Fruit fly (Drosophila melanogaster): ENCODE data around the gene CG34377.

CG34377 gene

DNA sequence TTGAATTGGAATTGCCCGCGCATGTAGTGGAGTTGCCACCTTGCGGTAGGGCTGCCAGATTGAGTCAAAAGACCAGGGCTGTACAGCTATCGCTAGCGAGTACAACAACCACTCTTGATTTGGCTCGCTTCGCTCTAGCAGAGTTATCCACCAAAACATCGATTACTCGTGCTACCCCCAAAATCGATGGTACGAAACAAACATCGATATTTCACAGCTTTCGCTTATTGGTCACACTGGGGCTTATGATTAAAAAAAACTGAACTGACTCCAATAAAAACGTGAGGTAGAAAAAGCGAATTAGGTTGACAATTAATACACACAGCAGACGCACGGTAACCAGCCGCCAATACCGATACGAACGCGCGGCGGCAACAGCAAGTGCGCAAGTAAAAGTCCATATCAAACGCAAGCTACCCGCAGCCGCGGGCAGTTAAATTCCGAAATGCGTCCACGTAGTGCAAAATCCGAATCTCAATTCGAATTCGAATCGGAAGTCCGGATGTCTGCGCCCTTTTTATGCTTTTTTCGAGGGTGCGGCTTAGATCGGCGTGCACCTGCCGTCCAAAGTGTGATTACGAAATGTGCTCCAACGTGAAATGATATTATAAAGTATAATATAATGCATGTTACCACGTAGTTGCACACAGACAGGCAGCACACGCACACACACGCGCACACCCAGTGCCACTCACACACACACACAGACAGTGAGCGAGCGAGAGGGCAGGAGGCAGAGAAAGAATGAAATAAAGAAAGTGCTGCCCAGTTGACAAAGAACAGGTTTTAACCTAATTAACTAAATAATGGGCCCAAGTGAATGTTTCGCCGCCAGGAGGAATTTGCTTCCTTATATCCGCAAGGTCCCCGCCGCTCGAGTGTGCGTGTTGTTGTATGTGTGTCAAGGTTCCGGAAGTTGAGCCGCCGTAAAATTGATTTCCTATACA, 32.8 kb upstream of the CG34377 start, which contains the start of gene Sar1 (continued):
- TF ChIP-seq abd-A (tag; optimal IDR thresholded peaks at IDR 0.05) (peak; percentile 16), CG4707 (GFP tag; optimal IDR thresholded peaks at IDR 0.05) (no peak), CG6254 (GFP tag; optimal IDR thresholded peaks at IDR 0.05) (peak; percentile 16), CG3847 (GFP tag; IDR thresholded peaks at IDR 0.05) (peak; percentile 99), B-H1 (GFP tag; IDR thresholded peaks at IDR 0.05) (no peak), CG15601 (tag; optimal IDR thresholded peaks at IDR 0.05) (peak; percentile 66), h (optimal IDR thresholded peaks at IDR 0.05) (no peak), NFAT (GFP tag; IDR thresholded peaks at IDR 0.05) (peak; percentile 61), bbx (GFP tag; IDR thresholded peaks at IDR 0.05; ENCODE audit: partially characterized antibody) (peak; percentile 96), sr (GFP tag; IDR thresholded peaks at IDR 0.05) (no peak), CG12155 (GFP tag; optimal IDR thresholded peaks at IDR 0.05) (peak; percentile 44), CG11504 (tag; optimal IDR thresholded peaks at IDR 0.05) (peak; percentile 79), BEAF-32 (GFP tag; optimal IDR thresholded peaks at IDR 0.05) (peak; percentile 99), CG16813 (GFP tag; IDR thresholded peaks at IDR 0.05; ENCODE audit: partially characterized antibody) (peak; percentile 93), CG17186 (GFP tag; optimal IDR thresholded peaks at IDR 0.05) (peak; percentile 64), Trl (optimal IDR thresholded peaks at IDR 0.05) (no peak), Trl (GFP tag; optimal IDR thresholded peaks at IDR 0.05) (peak; percentile 4), CG18764 (GFP tag; optimal IDR thresholded peaks at IDR 0.05) (no peak), Ravus (GFP tag; IDR thresholded peaks at IDR 0.05) (no peak), eyg (GFP tag; optimal IDR thresholded peaks at IDR 0.05) (no peak), slp2 (GFP tag; optimal IDR thresholded peaks at IDR 0.05) (peak; percentile 3), ftz-f1 (GFP tag; optimal IDR thresholded peaks at IDR 0.05) (peak; percentile 81), ci (GFP tag; IDR thresholded peaks at IDR 0.05) (peak; percentile 40; the same call in 1 of the 3 replicates), CG17361 (GFP tag; IDR thresholded peaks at IDR 0.05) (peak; percentile 19; the same call in 1 of the 3 replicates), CG4328 (GFP tag; optimal IDR thresholded peaks at IDR 0.05) (no peak), Hsf (GFP tag; optimal IDR thresholded peaks at IDR 0.05) (peak; percentile 29), HmgD (GFP tag; optimal IDR thresholded peaks at IDR 0.05) (peak; percentile 88), CG9932 (GFP tag; IDR thresholded peaks at IDR 0.05) (peak; percentile 67), CG17612 (GFP tag; IDR thresholded peaks at IDR 0.05) (no peak), chm (GFP tag; IDR thresholded peaks at IDR 0.05) (0 out of 2 replicates have a peak, but pooled peaks have one; percentile 18), CG9817 (tag; optimal IDR thresholded peaks at IDR 0.05) (peak; percentile 28), sob (GFP tag; IDR thresholded peaks at IDR 0.05) (peak; percentile 57; the same call in 1 of the 2 replicates), Hmx (GFP tag; optimal IDR thresholded peaks at IDR 0.05) (no peak), CG14710 (tag; optimal IDR thresholded peaks at IDR 0.05) (peak; percentile 84), twi (tag; optimal IDR thresholded peaks at IDR 0.05) (no peak), GATAe (GFP tag; conservative IDR thresholded peaks at IDR 0.05) (no peak), NfI (GFP tag; optimal IDR thresholded peaks at IDR 0.05) (no peak), wek (GFP tag; optimal IDR thresholded peaks at IDR 0.05) (no peak), Dip2 (GFP tag; IDR thresholded peaks at IDR 0.05) (no peak), CG12299 (tag; optimal IDR thresholded peaks at IDR 0.05) (no peak), CG17328 (GFP tag; IDR thresholded peaks at IDR 0.05) (no peak), corto (GFP tag; optimal IDR thresholded peaks at IDR 0.05) (no peak), CG10431 (GFP tag; optimal IDR thresholded peaks at IDR 0.05) (no peak), CG2712 (tag; optimal IDR thresholded peaks at IDR 0.05) (peak; percentile 68), CG11085 (GFP tag; IDR thresholded peaks at IDR 0.05) (no peak), en (GFP tag; optimal IDR thresholded peaks at IDR 0.05) (no peak), CG1024 (GFP tag; IDR thresholded peaks at IDR 0.05) (no peak), CG10267 (tag; optimal IDR thresholded peaks at IDR 0.05) (peak; percentile 73), CG6854 (GFP tag; optimal IDR thresholded peaks at IDR 0.05) (peak; percentile 39), Dip3 (GFP tag; optimal IDR thresholded peaks at IDR 0.05) (peak; percentile 3)
